Worm (Caenorhabditis elegans) whole organism, L4 larva: ENCODE results near the gene C39D10.8.

Experiments used
- F49E8.2 ChIP-seq: sonication (generic microtip); optimal IDR thresholded peaks from 2 replicates; lab custom pipeline; 2016; ENCODE audit warnings: missing compliant biosample characterization, mild to moderate bottlenecking, missing genetic modification characterization, borderline replicate concordance
- cey-2 ChIP-seq: sonication (generic microtip); optimal IDR thresholded peaks from 3 replicates; lab custom pipeline; 2017; ENCODE audit warnings: missing genetic modification characterization, mild to moderate bottlenecking, missing compliant biosample characterization, antibody characterized with exemption, borderline replicate concordance; ENCODE audit not compliant: insufficient read depth
- daf-12 ChIP-seq: fragments of 150-350 bp; optimal IDR thresholded peaks from 2 replicates; lab custom pipeline; 2014; ENCODE audit warnings: missing biosample characterization, missing genetic modification reagents, missing genetic modification characterization
- dmd-6 ChIP-seq: fragments of 200-800 bp; sonication (Bioruptor generic); IDR thresholded peaks from 2 replicates; pipeline ENCODE4 v1.3.6; 2022; ENCODE audit warnings: missing genetic modification reagents, missing genetic modification characterization, missing compliant biosample characterization
- hif-1 ChIP-seq, 2 experiments: sonication (generic microtip); optimal IDR thresholded peaks; 2 replicates each; lab custom pipeline; 2016 to 2017; ENCODE audit warnings: missing compliant biosample characterization in 2 of 2, missing genetic modification characterization in 2 of 2, missing genetic modification reagents in 2 of 2, missing genotype in 2 of 2, mild to moderate bottlenecking in 1 of 2
- mdl-1 ChIP-seq, 2 experiments: fragments of 150-350 bp in 1 of 2; sonication (generic microtip) in 1 of 2; optimal IDR thresholded peaks; 2 replicates each; lab custom pipeline; 2014 to 2017; ENCODE audit warnings: missing biosample characterization in 2 of 2, missing genetic modification characterization in 2 of 2
- mep-1 ChIP-seq: fragments of 150-350 bp; sonication (generic microtip); optimal IDR thresholded peaks from 3 replicates; lab custom pipeline; 2014; ENCODE audit warnings: missing biosample characterization, missing genetic modification characterization
- nhr-11 ChIP-seq: fragments of 150-350 bp; optimal IDR thresholded peaks from 2 replicates; lab custom pipeline; 2014; ENCODE audit warnings: missing biosample characterization, missing genetic modification characterization
- spr-3 ChIP-seq: fragments of 200-800 bp; sonication (Bioruptor generic); optimal IDR thresholded peaks from 2 replicates; lab custom pipeline; 2018; ENCODE audit warnings: mild to moderate bottlenecking, missing genetic modification characterization, missing compliant biosample characterization

DNA sequence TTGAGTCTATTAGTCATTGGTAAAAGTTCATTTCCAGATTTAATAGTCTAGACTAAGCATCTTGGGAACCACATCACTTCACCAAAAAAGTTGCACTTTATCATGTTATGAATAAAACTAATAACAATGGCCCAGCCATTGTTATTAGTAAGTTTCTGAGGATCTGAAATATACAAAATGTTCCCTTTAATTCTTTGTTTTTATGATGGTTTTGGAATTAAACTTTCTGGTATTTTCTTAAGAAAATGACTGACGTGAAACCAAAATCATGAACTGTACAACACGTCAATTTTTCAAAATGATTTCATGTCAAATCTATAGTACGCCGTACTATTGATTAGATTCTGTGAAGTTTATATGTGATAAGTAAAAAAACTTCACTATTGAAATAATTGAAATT, 40.8 kb downstream of the C39D10.8 start:
- TF ChIP-seq mep-1 (tag; lab: Kevin White, UChicago), result no peak
- TF ChIP-seq hif-1 (tag; optimal IDR thresholded peaks at IDR 0.05; lab: Kevin White, UChicago), result no peak
- TF ChIP-seq mdl-1 (tag; optimal IDR thresholded peaks at IDR 0.05; lab: Kevin White, UChicago), result no peak
- no peak for TF ChIP-seq daf-12 (tag; lab: Kevin White, UChicago)
- no peak for TF ChIP-seq cey-2 (tag; lab: Kevin White, UChicago)
- TF ChIP-seq dmd-6, result no peak
- no peak for TF ChIP-seq nhr-11 (tag; lab: Kevin White, UChicago)
- TF ChIP-seq spr-3 (GFP tag; lab: Kevin White, UChicago), result no peak
- no peak for TF ChIP-seq F49E8.2 (tag; lab: Kevin White, UChicago)
